Worm (Caenorhabditis elegans): Measurements from ENCODE around the gene F22B5.6.

F22B5.6 gene

ce11 chrII:8415462-8416037 lies 40.4 kb downstream of the F22B5.6 start:
- TF ChIP-seq nhr-25 (tag; optimal IDR thresholded peaks at IDR 0.05) (peak; percentile 12), elt-1 (tag; optimal IDR thresholded peaks at IDR 0.05) (peak; percentile 48), egl-5 (tag; optimal IDR thresholded peaks at IDR 0.05) (no peak)

- TF ChIP-seq nhr-237 (tag; optimal IDR thresholded peaks at IDR 0.05) (no peak), jun-1 (tag; optimal IDR thresholded peaks at IDR 0.05) (no peak), nhr-43 (tag; optimal IDR thresholded peaks at IDR 0.05; ENCODE audit: poor library complexity, severe bottlenecking) (no peak), lin-15B (tag; optimal IDR thresholded peaks at IDR 0.05) (no peak), ztf-4 (tag; optimal IDR thresholded peaks at IDR 0.05) (no peak), fkh-2 (tag; optimal IDR thresholded peaks at IDR 0.05) (no peak), nhr-76 (tag; optimal IDR thresholded peaks at IDR 0.05) (no peak), ZK546.5 (tag; optimal IDR thresholded peaks at IDR 0.05) (no peak), unc-62 (GFP tag; optimal IDR thresholded peaks at IDR 0.05) (no peak), R02D3.7 (tag; optimal IDR thresholded peaks at IDR 0.05) (no peak), nhr-12 (tag; optimal IDR thresholded peaks at IDR 0.05) (no peak), ama-1 (optimal IDR thresholded peaks at IDR 0.05) (no peak), pha-4 (tag; optimal IDR thresholded peaks at IDR 0.05) (no peak), nhr-28 (tag; optimal IDR thresholded peaks at IDR 0.05) (no peak), mdl-1 (tag; optimal IDR thresholded peaks at IDR 0.05) (no peak), nfya-1 (tag; optimal IDR thresholded peaks at IDR 0.05; ENCODE audit: insufficient read depth) (no peak), sea-2 (GFP tag; optimal IDR thresholded peaks at IDR 0.05) (no peak), nhr-67 (tag; optimal IDR thresholded peaks at IDR 0.05) (no peak), tbx-2 (tag; optimal IDR thresholded peaks at IDR 0.05) (no peak), ceh-9 (tag; optimal IDR thresholded peaks at IDR 0.05) (no peak)
Measured at ce11 chrII:8415035-8415434, 41.0 kb downstream of the F22B5.6 start.

- TF ChIP-seq fkh-10 (GFP tag; optimal IDR thresholded peaks at IDR 0.05) (no peak), elt-2 (tag; optimal IDR thresholded peaks at IDR 0.05) (peak; percentile 33), egl-27 (tag; optimal IDR thresholded peaks at IDR 0.05) (no peak), pha-4 (tag; optimal IDR thresholded peaks at IDR 0.05) (peak; percentile 21), pqm-1 (tag; optimal IDR thresholded peaks at IDR 0.05) (peak; percentile 70)
Measured at ce11 chrII:8412935-8413334, 43.1 kb downstream of the F22B5.6 start.

- TF ChIP-seq elt-2 (tag; optimal IDR thresholded peaks at IDR 0.05) (peak; percentile 37), nhr-43 (tag; optimal IDR thresholded peaks at IDR 0.05; ENCODE audit: poor library complexity, severe bottlenecking) (no peak), nhr-12 (tag; optimal IDR thresholded peaks at IDR 0.05) (no peak), egl-27 (tag; optimal IDR thresholded peaks at IDR 0.05) (no peak), pqm-1 (tag; optimal IDR thresholded peaks at IDR 0.05) (peak; percentile 16), ceh-16 (tag; optimal IDR thresholded peaks at IDR 0.05) (no peak), sea-2 (GFP tag; optimal IDR thresholded peaks at IDR 0.05) (no peak), nhr-28 (tag; optimal IDR thresholded peaks at IDR 0.05) (no peak), egl-5 (tag; optimal IDR thresholded peaks at IDR 0.05) (no peak)
Measured at ce11 chrII:8412061-8412721, 43.8 kb downstream of the F22B5.6 start, which contains the start of gene efl-3. TSS of gene efl-3 (plus strand) at chrII:8412671.

ce11 chrII:8411002-8411401 lies 45.0 kb downstream of the F22B5.6 start:
- TF ChIP-seq pqm-1 (tag; optimal IDR thresholded peaks at IDR 0.05), result no peak
- no peak for TF ChIP-seq nhr-12 (tag; optimal IDR thresholded peaks at IDR 0.05)

ce11 chrII:8409538-8409937 lies 46.5 kb downstream of the F22B5.6 start:
- TF ChIP-seq jun-1 (tag; optimal IDR thresholded peaks at IDR 0.05) (no peak), nhr-25 (tag; optimal IDR thresholded peaks at IDR 0.05) (peak; percentile 50), ztf-11 (tag; optimal IDR thresholded peaks at IDR 0.05) (no peak), elt-2 (tag; optimal IDR thresholded peaks at IDR 0.05) (no peak), hmg-11 (tag; optimal IDR thresholded peaks at IDR 0.05) (no peak), ceh-9 (tag; optimal IDR thresholded peaks at IDR 0.05) (no peak), nhr-77 (tag; optimal IDR thresholded peaks at IDR 0.05) (no peak), nhr-67 (tag; optimal IDR thresholded peaks at IDR 0.05) (no peak), fos-1 (tag; optimal IDR thresholded peaks at IDR 0.05) (no peak), daf-12 (tag; optimal IDR thresholded peaks at IDR 0.05) (no peak), pqm-1 (tag; optimal IDR thresholded peaks at IDR 0.05) (no peak), nhr-12 (tag; optimal IDR thresholded peaks at IDR 0.05) (no peak), lin-39 (tag; optimal IDR thresholded peaks at IDR 0.05) (peak; percentile 64), elt-1 (tag; optimal IDR thresholded peaks at IDR 0.05) (no peak), fkh-10 (GFP tag; optimal IDR thresholded peaks at IDR 0.05) (no peak), tbx-2 (tag; optimal IDR thresholded peaks at IDR 0.05) (no peak), snpc-4 (tag; optimal IDR thresholded peaks at IDR 0.05) (no peak)
